Fruit fly (Drosophila melanogaster) whole organism, embryonic: ENCODE results near the gene CG31098.

Experiments
- Aef1 ChIP-seq: fragments of 200-800 bp; sonication (Bioruptor generic); IDR thresholded peaks from 3 replicates; pipeline ENCODE4 v1.3.6; 2022; ENCODE audit warnings: missing biosample characterization, missing genetic modification characterization
- BtbVII ChIP-seq: fragments of 200-800 bp; sonication (Bioruptor generic); optimal IDR thresholded peaks from 3 replicates; lab custom pipeline; 2017; ENCODE audit warnings: missing biosample characterization, mild to moderate bottlenecking, missing genetic modification characterization
- CG10267 ChIP-seq: fragments of 200-800 bp; sonication (Bioruptor generic); optimal IDR thresholded peaks from 2 replicates; lab custom pipeline; 2018; ENCODE audit warnings: missing biosample characterization, mild to moderate bottlenecking, missing genetic modification characterization, moderate library complexity
- CG10462 ChIP-seq: fragments of 200-800 bp; sonication (Bioruptor generic); optimal IDR thresholded peaks from 2 replicates; lab custom pipeline; 2016; ENCODE audit warnings: missing biosample characterization, missing genetic modification characterization
- CG10959 ChIP-seq: fragments of 200-800 bp; sonication (Bioruptor generic); IDR thresholded peaks from 2 replicates; pipeline ENCODE4 v1.3.6; 2022; ENCODE audit warnings: missing biosample characterization, missing genetic modification characterization
- CG11085 ChIP-seq: fragments of 200-800 bp; sonication (Bioruptor generic); IDR thresholded peaks from 2 replicates; pipeline ENCODE4 v1.3.6; 2022; ENCODE audit warnings: missing biosample characterization, missing genetic modification characterization
- CG11560 ChIP-seq: fragments of 200-800 bp; sonication (Bioruptor generic); IDR thresholded peaks from 3 replicates; pipeline ENCODE4 v1.3.6; 2022; ENCODE audit warnings: missing biosample characterization, missing genetic modification characterization
- CG11695 ChIP-seq: fragments of 200-800 bp; sonication (Bioruptor generic); IDR thresholded peaks from 3 replicates; pipeline ENCODE4 v1.3.6; 2022; ENCODE audit warnings: missing biosample characterization, missing genetic modification characterization
- CG14014 ChIP-seq: fragments of 200-800 bp; sonication (Bioruptor generic); IDR thresholded peaks from 2 replicates; pipeline ENCODE4 v1.3.6; 2022; ENCODE audit warnings: missing biosample characterization, missing genetic modification characterization
- CG16813 ChIP-seq: fragments of 200-800 bp; sonication (Bioruptor generic); IDR thresholded peaks from 3 replicates; pipeline ENCODE4 v1.3.6; 2022; ENCODE audit warnings: missing biosample characterization, missing genetic modification characterization; ENCODE audit not compliant: partially characterized antibody
- CG17385 ChIP-seq: fragments of 200-800 bp; sonication (Bioruptor generic); optimal IDR thresholded peaks from 3 replicates; lab custom pipeline; 2018; ENCODE audit warnings: missing biosample characterization, mild to moderate bottlenecking, missing genetic modification characterization
- CG17802 ChIP-seq: fragments of 200-800 bp; sonication (Bioruptor generic); optimal IDR thresholded peaks from 2 replicates; lab custom pipeline; 2018; ENCODE audit warnings: missing biosample characterization, mild to moderate bottlenecking, missing genetic modification characterization, moderate library complexity
- CG18011 ChIP-seq: fragments of 200-800 bp; sonication (Bioruptor generic); optimal IDR thresholded peaks from 2 replicates; lab custom pipeline; 2017; ENCODE audit warnings: missing biosample characterization, missing genetic modification characterization, mild to moderate bottlenecking, moderate library complexity, missing genotype
- CG30403 ChIP-seq: fragments of 200-800 bp; sonication (Bioruptor generic); optimal IDR thresholded peaks from 3 replicates; lab custom pipeline; 2016; ENCODE audit warnings: missing biosample characterization, missing genetic modification characterization
- CG31388 ChIP-seq: fragments of 200-800 bp; sonication (Bioruptor generic); optimal IDR thresholded peaks from 2 replicates; lab custom pipeline; 2016; ENCODE audit warnings: missing biosample characterization, missing genetic modification characterization
- CG31441 ChIP-seq: fragments of 200-800 bp; sonication (Bioruptor generic); IDR thresholded peaks from 2 replicates; pipeline ENCODE4 v1.3.6; 2022; ENCODE audit warnings: missing biosample characterization, missing genetic modification characterization
- CG3847 ChIP-seq: fragments of 200-800 bp; sonication (Bioruptor generic); IDR thresholded peaks from 2 replicates; pipeline ENCODE4 v1.3.6; 2022; ENCODE audit warnings: missing biosample characterization, missing genetic modification characterization
- CG4424 ChIP-seq: fragments of 200-800 bp; sonication (Bioruptor generic); optimal IDR thresholded peaks from 3 replicates; lab custom pipeline; 2016; ENCODE audit warnings: missing biosample characterization, missing genetic modification characterization
- CG5245 ChIP-seq: fragments of 200-800 bp; sonication (Bioruptor generic); optimal IDR thresholded peaks from 3 replicates; lab custom pipeline; 2016; ENCODE audit warnings: missing biosample characterization, missing genetic modification characterization
- CG6689 ChIP-seq: fragments of 200-800 bp; sonication (Bioruptor generic); IDR thresholded peaks from 2 replicates; pipeline ENCODE4 v1.3.6; 2022; ENCODE audit warnings: missing biosample characterization, missing genetic modification characterization
- CG9215 ChIP-seq: fragments of 200-800 bp; sonication (Bioruptor generic); IDR thresholded peaks from 2 replicates; pipeline ENCODE4 v1.3.6; 2022; ENCODE audit warnings: missing biosample characterization, missing genetic modification characterization
- CG9876 ChIP-seq: fragments of 200-800 bp; sonication (Bioruptor generic); optimal IDR thresholded peaks from 2 replicates; lab custom pipeline; 2016; ENCODE audit warnings: missing biosample characterization, missing genetic modification characterization
- D19B ChIP-seq: fragments of 200-800 bp; sonication (Bioruptor generic); optimal IDR thresholded peaks from 2 replicates; lab custom pipeline; 2017; ENCODE audit warnings: missing biosample characterization, mild to moderate bottlenecking, missing genetic modification characterization
- Dll ChIP-seq: fragments of 200-800 bp; sonication (Bioruptor generic); IDR thresholded peaks from 4 replicates; pipeline ENCODE4 v1.3.6; 2022; ENCODE audit warnings: missing biosample characterization, missing genetic modification characterization; ENCODE audit not compliant: partially characterized antibody
- E2f1 ChIP-seq: fragments of 200-800 bp; sonication (Bioruptor generic); IDR thresholded peaks from 2 replicates; pipeline ENCODE4 v1.3.6; 2022; ENCODE audit warnings: missing biosample characterization, missing genetic modification characterization
- Eip74EF ChIP-seq, 2 experiments: fragments of 200-800 bp in 1 of 2; fragments of >200 bp in 1 of 2; sonication (Bioruptor generic) in 1 of 2; optimal IDR thresholded peaks; 2 replicates each; lab custom pipeline; 2017 to 2019; ENCODE audit warnings: missing biosample characterization in 2 of 2, missing genetic modification characterization in 2 of 2, mild to moderate bottlenecking in 1 of 2, moderate library complexity in 1 of 2
- HLH4C ChIP-seq: fragments of 200-800 bp; sonication (Bioruptor generic); IDR thresholded peaks from 3 replicates; pipeline ENCODE4 v1.3.6; 2022; ENCODE audit warnings: missing biosample characterization, missing genetic modification characterization; ENCODE audit not compliant: partially characterized antibody
- Max ChIP-seq: fragments of 200-800 bp; sonication (Bioruptor generic); optimal IDR thresholded peaks from 2 replicates; lab custom pipeline; 2016; ENCODE audit warnings: missing biosample characterization, mild to moderate bottlenecking, missing genetic modification characterization
- Mes4 ChIP-seq: fragments of 200-800 bp; sonication (Bioruptor generic); optimal IDR thresholded peaks from 2 replicates; lab custom pipeline; 2016; ENCODE audit warnings: missing biosample characterization, missing genetic modification characterization
- NC2α ChIP-seq: fragments of 200-800 bp; sonication (Bioruptor generic); optimal IDR thresholded peaks from 2 replicates; lab custom pipeline; 2016; ENCODE audit warnings: missing biosample characterization, missing genetic modification characterization
- Pdp1 ChIP-seq, 2 experiments: fragments of 200-800 bp; sonication (Bioruptor generic); optimal IDR thresholded peaks; 3 replicates each; lab custom pipeline; 2016; ENCODE audit warnings: missing biosample characterization in 2 of 2, missing genetic modification characterization in 2 of 2, mild to moderate bottlenecking in 1 of 2, moderate library complexity in 1 of 2
- Ptx1 ChIP-seq: fragments of 200-800 bp; sonication (Bioruptor generic); IDR thresholded peaks from 2 replicates; pipeline ENCODE4 v1.3.6; 2022; ENCODE audit warnings: missing biosample characterization, missing genetic modification characterization
- Ravus ChIP-seq: fragments of 200-800 bp; sonication (Bioruptor generic); IDR thresholded peaks from 2 replicates; pipeline ENCODE4 v1.3.6; 2022; ENCODE audit warnings: missing biosample characterization, missing genetic modification characterization
- Six4 ChIP-seq: fragments of 200-800 bp; sonication (Bioruptor generic); optimal IDR thresholded peaks from 2 replicates; lab custom pipeline; 2016; ENCODE audit warnings: missing biosample characterization, missing genetic modification characterization
- ase ChIP-seq: fragments of 200-800 bp; sonication (Bioruptor generic); IDR thresholded peaks from 3 replicates; pipeline ENCODE4 v1.3.6; 2022; ENCODE audit warnings: missing biosample characterization, missing genetic modification characterization
- bcd ChIP-seq: fragments of 200-800 bp; sonication (Bioruptor generic); optimal IDR thresholded peaks from 2 replicates; lab custom pipeline; 2017; ENCODE audit warnings: missing biosample characterization, mild to moderate bottlenecking, missing genetic modification characterization
- crc ChIP-seq: fragments of 200-800 bp; sonication (Bioruptor generic); optimal IDR thresholded peaks from 2 replicates; lab custom pipeline; 2016; ENCODE audit warnings: missing biosample characterization, missing genetic modification characterization
- croc ChIP-seq: fragments of 200-800 bp; sonication (Bioruptor generic); conservative IDR thresholded peaks from 3 replicates; pipeline ENCODE4 v1.3.6; 2022; ENCODE audit warnings: missing biosample characterization, missing genetic modification characterization
- esg ChIP-seq: fragments of 200-800 bp; sonication (Bioruptor generic); conservative IDR thresholded peaks from 2 replicates; pipeline ENCODE4 v1.3.6; 2022; ENCODE audit warnings: missing biosample characterization, missing genetic modification characterization
- eyg ChIP-seq: fragments of 200-800 bp; sonication (Bioruptor generic); optimal IDR thresholded peaks from 3 replicates; lab custom pipeline; 2016; ENCODE audit warnings: missing biosample characterization, missing genetic modification characterization
- gcm ChIP-seq: fragments of 200-800 bp; sonication (Bioruptor generic); optimal IDR thresholded peaks from 2 replicates; lab custom pipeline; 2019; ENCODE audit warnings: missing biosample characterization, mild to moderate bottlenecking, missing genetic modification characterization, moderate library complexity
- knrl ChIP-seq: fragments of 200-800 bp; sonication (Bioruptor generic); IDR thresholded peaks from 3 replicates; pipeline ENCODE4 v1.3.6; 2022; ENCODE audit warnings: missing biosample characterization, missing genetic modification characterization; ENCODE audit not compliant: partially characterized antibody
- nerfin-1 ChIP-seq: fragments of 200-800 bp; sonication (Bioruptor generic); optimal IDR thresholded peaks from 3 replicates; lab custom pipeline; 2019; ENCODE audit warnings: missing biosample characterization, mild to moderate bottlenecking, missing genetic modification characterization, moderate library complexity
- otp ChIP-seq: fragments of 200-800 bp; sonication (Bioruptor generic); IDR thresholded peaks from 3 replicates; pipeline ENCODE4, ENCODE4 v1.3.6; 2022; ENCODE audit warnings: missing biosample characterization, missing genetic modification characterization
- p53 ChIP-seq: fragments of 200-800 bp; sonication (Bioruptor generic); optimal IDR thresholded peaks from 2 replicates; lab custom pipeline; 2016; ENCODE audit warnings: missing biosample characterization, missing genetic modification characterization
- pita ChIP-seq: fragments of 200-800 bp; sonication (Bioruptor generic); optimal IDR thresholded peaks from 2 replicates; lab custom pipeline; 2017; ENCODE audit warnings: missing biosample characterization, mild to moderate bottlenecking, missing genetic modification characterization
- sna ChIP-seq: fragments of 200-800 bp; sonication (Bioruptor generic); IDR thresholded peaks from 2 replicates; pipeline ENCODE4 v1.3.6; 2022; ENCODE audit warnings: missing biosample characterization, missing genetic modification characterization; ENCODE audit not compliant: partially characterized antibody
- stwl ChIP-seq: fragments of 200-800 bp; sonication (Bioruptor generic); optimal IDR thresholded peaks from 3 replicates; lab custom pipeline; 2018; ENCODE audit warnings: missing biosample characterization, mild to moderate bottlenecking, missing genetic modification characterization, moderate library complexity
- wdn ChIP-seq: fragments of 200-800 bp; sonication (Bioruptor generic); IDR thresholded peaks from 2 replicates; pipeline ENCODE4 v1.3.6; 2022; ENCODE audit warnings: missing biosample characterization, missing genetic modification characterization
- zf30C ChIP-seq: fragments of 200-800 bp; sonication (Bioruptor generic); optimal IDR thresholded peaks from 3 replicates; lab custom pipeline; 2018; ENCODE audit warnings: missing biosample characterization, mild to moderate bottlenecking, missing genetic modification characterization

CG31098 gene

dm6 chr3R:25258628-25259240 is 34.0 kb downstream of the CG31098 start, which contains the start of gene CG11857 (continued):
- peak; percentile 96 for TF ChIP-seq CG11695
- peak; percentile 91 for TF ChIP-seq stwl
- TF ChIP-seq CG9215 (GFP tag; lab: Robert Waterston, UW) = peak; percentile 99
- TF ChIP-seq esg (GFP tag; lab: Robert Waterston, UW) = peak; percentile 99
- TF ChIP-seq CG11560 (tag; lab: Robert Waterston, UW) = peak; percentile 93
- peak; percentile 98 for TF ChIP-seq CG6689 (GFP tag; lab: Robert Waterston, UW)
- peak; percentile 100 for TF ChIP-seq Dll (GFP tag; lab: Robert Waterston, UW)
- TF ChIP-seq Ptx1 (GFP tag; lab: Robert Waterston, UW) = peak; percentile 99
- TF ChIP-seq CG14014 = peak; percentile 99
- peak; percentile 99 for TF ChIP-seq ase (GFP tag; lab: Robert Waterston, UW)
- peak; percentile 99 for TF ChIP-seq CG10959
- TF ChIP-seq crc (GFP tag; lab: Kevin White, UChicago) = peak; percentile 95
- peak; percentile 98 for TF ChIP-seq CG4424 (GFP tag; lab: Kevin White, UChicago)
- peak; percentile 97 for TF ChIP-seq bcd (GFP tag; lab: Kevin White, UChicago)
- TF ChIP-seq CG31388 (GFP tag; lab: Kevin White, UChicago) = peak; percentile 97
- TF ChIP-seq croc (GFP tag; lab: Robert Waterston, UW) = peak; percentile 98
- TF ChIP-seq nerfin-1 (tag; lab: Kevin White, UChicago) = peak; percentile 95
- TF ChIP-seq zf30C (GFP tag; lab: Kevin White, UChicago) = peak; percentile 27
- TF ChIP-seq CG16813 (GFP tag; lab: Robert Waterston, UW) = peak; percentile 100
- TF ChIP-seq Mes4 (GFP tag; lab: Kevin White, UChicago) = peak; percentile 94
- TF ChIP-seq Aef1 (GFP tag; lab: Robert Waterston, UW) = peak; percentile 99
- TF ChIP-seq CG17802 = peak; percentile 88
- peak; percentile 96 for TF ChIP-seq CG9876
- TF ChIP-seq CG11085 = peak; percentile 99
- peak; percentile 90 for TF ChIP-seq CG18011 (GFP tag; lab: Kevin White, UChicago)
- TF ChIP-seq CG17385 (GFP tag; lab: Kevin White, UChicago) = peak; percentile 94
- peak; percentile 93 for TF ChIP-seq p53 (GFP tag; lab: Kevin White, UChicago)
- peak; percentile 98 for TF ChIP-seq Pdp1 (GFP tag; optimal IDR thresholded peaks at IDR 0.05; lab: Kevin White, UChicago)
- TF ChIP-seq CG5245 (GFP tag; lab: Kevin White, UChicago) = peak; percentile 98
- peak; percentile 99 for TF ChIP-seq CG3847 (GFP tag; lab: Robert Waterston, UW)
- peak; percentile 97 for TF ChIP-seq wdn (GFP tag; lab: Robert Waterston, UW)
- TF ChIP-seq CG10267 (tag; lab: Kevin White, UChicago) = peak; percentile 94
- TF ChIP-seq CG10462 = peak; percentile 97
- TF ChIP-seq BtbVII (GFP tag; lab: Kevin White, UChicago) = peak; percentile 91
- peak; percentile 100 for TF ChIP-seq sna (GFP tag; lab: Robert Waterston, UW)
- TF ChIP-seq Eip74EF (GFP tag; optimal IDR thresholded peaks at IDR 0.05; lab: Kevin White, UChicago) = peak in 1 of 2 experiments; percentile 85
- TF ChIP-seq otp (GFP tag; lab: Robert Waterston, UW) = peak; percentile 97
- TF ChIP-seq Ravus (GFP tag; lab: Robert Waterston, UW) = peak; percentile 95
- TF ChIP-seq knrl = peak; percentile 100
- TF ChIP-seq gcm (GFP tag; lab: Kevin White, UChicago) = peak; percentile 94
- TF ChIP-seq NC2α (GFP tag; lab: Kevin White, UChicago) = peak; percentile 90
- TF ChIP-seq CG30403 (GFP tag; lab: Kevin White, UChicago) = peak; percentile 99
- peak; percentile 90 for TF ChIP-seq D19B (GFP tag; lab: Kevin White, UChicago)
- peak; percentile 97 for TF ChIP-seq Six4 (GFP tag; lab: Kevin White, UChicago)
- no peak for TF ChIP-seq pita
- peak; percentile 99 for TF ChIP-seq HLH4C (GFP tag; lab: Robert Waterston, UW)
- TF ChIP-seq eyg (GFP tag; lab: Kevin White, UChicago) = peak; percentile 94
- peak; percentile 99 for TF ChIP-seq E2f1 (GFP tag; lab: Robert Waterston, UW)
- peak; percentile 96 for TF ChIP-seq CG31441 (GFP tag; lab: Robert Waterston, UW)
- peak; percentile 98 for TF ChIP-seq Max (GFP tag; lab: Kevin White, UChicago)
